Fruit fly (Drosophila melanogaster) whole organism: Measurements from ENCODE around the gene CG31265.

Experiments
- CG8478 ChIP-seq: fragments of >200 bp; optimal IDR thresholded peaks from 2 replicates; lab custom pipeline; 2018; ENCODE audit warnings: inconsistent platforms
- EcR ChIP-seq, 2 experiments: fragments of >200 bp; optimal IDR thresholded peaks; 2 replicates each; lab custom pipeline; 2017; ENCODE audit warnings: missing biosample characterization in 2 of 2, missing genetic modification characterization in 2 of 2, missing genetic modification reagents in 2 of 2
- pan ChIP-seq: fragments of >200 bp; optimal IDR thresholded peaks from 2 replicates; lab custom pipeline; 2017
- psq ChIP-seq: fragments of >200 bp; optimal IDR thresholded peaks from 2 replicates; lab custom pipeline; 2017

dm6 chr3R:17118917-17119378 lies 9.1 kb upstream of the CG31265 start:
- no peak for TF ChIP-seq psq (lab: Kevin White, UChicago)
- TF ChIP-seq CG8478: no peak
- TF ChIP-seq pan (lab: Kevin White, UChicago): no peak
- TF ChIP-seq EcR (GFP tag; optimal IDR thresholded peaks at IDR 0.05; lab: Kevin White, UChicago): no peak
